Fruit fly (Drosophila melanogaster): ENCODE data around the gene dj.

dj gene

DNA sequence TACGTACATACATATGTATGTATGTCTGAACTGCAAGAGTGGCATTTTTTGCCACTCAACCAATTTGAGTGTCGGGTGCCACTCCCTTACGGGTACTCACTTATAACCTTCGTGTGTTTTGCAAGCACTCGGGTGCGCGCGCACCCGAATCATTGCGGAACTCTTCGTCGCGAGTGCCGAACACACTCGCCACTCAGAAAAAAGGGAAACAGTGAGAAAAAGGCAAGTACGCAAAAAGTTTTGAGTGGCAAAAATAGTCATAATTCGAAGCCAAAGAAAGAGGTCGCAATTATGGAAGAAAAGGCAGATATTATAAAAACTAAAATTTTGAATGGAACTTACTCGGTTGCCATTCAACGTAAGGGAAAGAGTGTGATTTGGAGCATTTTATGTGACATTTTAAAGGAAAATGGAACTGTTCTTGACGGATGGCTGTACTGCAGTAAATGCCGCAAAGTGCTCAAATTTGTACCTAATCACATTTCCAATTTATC is 31.3 kb downstream of the dj start (continued):
- peak; percentile 6 for TF ChIP-seq Sox14 (GFP tag; optimal IDR thresholded peaks at IDR 0.05)

DNA sequence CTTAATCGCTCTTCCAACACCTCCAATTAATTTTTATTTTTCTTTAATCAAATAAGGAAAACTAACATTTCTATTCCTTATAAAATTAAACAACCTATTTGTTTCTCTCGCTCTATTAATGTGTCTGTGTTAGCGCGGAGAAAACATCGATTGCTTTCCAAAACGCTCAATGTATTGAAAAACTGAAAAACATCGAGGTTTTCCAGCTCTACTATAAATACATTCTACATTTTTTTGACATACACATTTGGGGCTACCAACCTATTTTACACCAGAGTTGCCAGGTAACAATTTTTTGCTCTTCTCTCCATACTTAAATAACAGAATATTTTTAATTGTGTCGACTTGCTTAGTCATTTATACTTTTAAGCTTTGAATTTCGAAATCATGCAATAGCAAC is 32.8 kb downstream of the dj start:
- TF ChIP-seq Eip78C (GFP tag) (peak; percentile 58), Hr38 (GFP tag; optimal IDR thresholded peaks at IDR 0.05) (no peak)

DNA sequence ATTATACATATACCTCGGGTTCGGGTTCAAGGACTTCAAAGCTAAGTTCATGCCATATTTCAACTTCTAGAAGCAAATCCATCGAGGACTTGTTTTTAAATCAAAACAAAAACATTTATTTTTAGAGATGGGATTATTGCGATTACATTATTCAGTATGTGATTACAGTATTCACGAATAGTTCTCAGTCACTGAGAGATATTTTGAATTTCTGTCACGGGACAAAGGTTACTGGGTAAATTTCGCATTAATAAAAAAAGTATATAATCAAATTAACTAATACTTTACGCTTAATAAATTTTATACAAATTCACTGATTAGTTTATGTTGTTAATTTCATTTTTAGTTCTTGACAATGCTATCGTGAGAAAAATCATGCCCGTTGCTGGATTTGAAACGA is 34.5 kb downstream of the dj start:
- TF ChIP-seq salr (GFP tag; optimal IDR thresholded peaks at IDR 0.05) (no peak), Sox14 (GFP tag; optimal IDR thresholded peaks at IDR 0.05) (no peak), CG6163 (GFP tag; IDR thresholded peaks at IDR 0.05) (no peak), CG4318 (GFP tag; optimal IDR thresholded peaks at IDR 0.05) (no peak), CG9139 (GFP tag; optimal IDR thresholded peaks at IDR 0.05) (no peak), ss (GFP tag; optimal IDR thresholded peaks at IDR 0.05) (peak in 1 of 2 experiments; percentile 39), Hr4 (GFP tag; optimal IDR thresholded peaks at IDR 0.05) (no peak), CG34406 (GFP tag; optimal IDR thresholded peaks at IDR 0.05) (no peak), CG16779 (tag; optimal IDR thresholded peaks at IDR 0.05) (no peak), CG8632 (GFP tag; optimal IDR thresholded peaks at IDR 0.05) (peak; percentile 2), fd85E (GFP tag; optimal IDR thresholded peaks at IDR 0.05) (no peak), CG10669 (GFP tag; optimal IDR thresholded peaks at IDR 0.05) (no peak), vri (GFP tag; optimal IDR thresholded peaks at IDR 0.05) (no peak), Eip75B (GFP tag; optimal IDR thresholded peaks at IDR 0.05) (no peak), OdsH (GFP tag; optimal IDR thresholded peaks at IDR 0.05) (no peak), CG1621 (tag; optimal IDR thresholded peaks at IDR 0.05) (no peak), CG8119 (GFP tag; IDR thresholded peaks at IDR 0.05) (no peak), CG8319 (GFP tag; optimal IDR thresholded peaks at IDR 0.05) (no peak), svp (GFP tag) (no peak), acj6 (GFP tag; optimal IDR thresholded peaks at IDR 0.05) (no peak), lz (GFP tag; optimal IDR thresholded peaks at IDR 0.05) (peak; percentile 8), Eip78C (GFP tag) (peak; percentile 81), esn (GFP tag; optimal IDR thresholded peaks at IDR 0.05) (peak; percentile 45), CG6276 (GFP tag; optimal IDR thresholded peaks at IDR 0.05) (no peak), Met (GFP tag; optimal IDR thresholded peaks at IDR 0.05) (no peak), CG11294 (GFP tag; IDR thresholded peaks at IDR 0.05) (no peak), CG11762 (GFP tag; optimal IDR thresholded peaks at IDR 0.05; ENCODE audit: insufficient read depth) (no peak), eg (GFP tag; IDR thresholded peaks at IDR 0.05) (no peak; the same call in 2 of the 3 replicates), Sox102F (GFP tag; optimal IDR thresholded peaks at IDR 0.05) (no peak), Gug (GFP tag; IDR thresholded peaks at IDR 0.05) (no peak), CG6854 (GFP tag; optimal IDR thresholded peaks at IDR 0.05) (no peak), Lpt (GFP tag; optimal IDR thresholded peaks at IDR 0.05) (no peak), topi (GFP tag; optimal IDR thresholded peaks at IDR 0.05) (no peak), dac (GFP tag; optimal IDR thresholded peaks at IDR 0.05) (no peak), Eip93F (GFP tag; optimal IDR thresholded peaks at IDR 0.05) (no peak), Sox15 (GFP tag; optimal IDR thresholded peaks at IDR 0.05) (no peak), fkh (GFP tag; optimal IDR thresholded peaks at IDR 0.05) (no peak), spab (GFP tag; optimal IDR thresholded peaks at IDR 0.05) (no peak), CG6792 (GFP tag; optimal IDR thresholded peaks at IDR 0.05) (peak; percentile 7), CG3032 (tag; optimal IDR thresholded peaks at IDR 0.05) (peak; percentile 42), CG32006 (GFP tag; optimal IDR thresholded peaks at IDR 0.05) (no peak), CG31627 (GFP tag; optimal IDR thresholded peaks at IDR 0.05) (peak; percentile 59), CG6808 (GFP tag; optimal IDR thresholded peaks at IDR 0.05) (no peak), Ets21C (GFP tag; optimal IDR thresholded peaks at IDR 0.05) (no peak), Hr38 (GFP tag; optimal IDR thresholded peaks at IDR 0.05) (no peak), cyc (GFP tag; optimal IDR thresholded peaks at IDR 0.05) (no peak), Hr39 (GFP tag; optimal IDR thresholded peaks at IDR 0.05) (no peak), CG3919 (GFP tag; optimal IDR thresholded peaks at IDR 0.05) (peak; percentile 43)

All from whole organism, prepupa.